Worm (Caenorhabditis elegans): ENCODE results near the gene vti-1.
"Not testable (repeated sequence)": the region's sequence is repeated elsewhere in the genome, so short reads cannot be mapped to it uniquely, and the experiment has no call there.

The vti-1 gene

DNA sequence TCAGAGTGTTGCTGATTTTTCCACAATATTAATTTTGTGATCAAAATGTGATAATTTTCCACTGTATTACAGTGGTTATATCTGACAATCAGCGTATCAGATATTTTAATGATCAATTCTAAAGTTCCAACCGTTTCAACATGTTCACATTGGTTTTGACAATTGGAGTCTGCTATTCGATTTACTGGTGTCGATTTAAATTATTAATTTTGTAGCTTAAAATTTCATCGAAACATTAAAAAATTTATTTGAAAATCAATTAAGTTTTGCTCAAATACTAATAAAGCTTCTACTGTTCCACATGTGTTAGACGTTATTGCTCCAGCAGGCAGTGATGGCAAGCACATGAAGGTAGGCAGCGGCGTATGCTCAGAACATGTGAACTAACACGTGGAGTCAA, 8.7 kb downstream of the vti-1 start:
- TF ChIP-seq attf-6 (GFP tag; IDR thresholded peaks at IDR 0.05) (peak; percentile 67; the same call in 1 of the 2 replicates), bed-1 (GFP tag; IDR thresholded peaks at IDR 0.05) (no peak)

DNA sequence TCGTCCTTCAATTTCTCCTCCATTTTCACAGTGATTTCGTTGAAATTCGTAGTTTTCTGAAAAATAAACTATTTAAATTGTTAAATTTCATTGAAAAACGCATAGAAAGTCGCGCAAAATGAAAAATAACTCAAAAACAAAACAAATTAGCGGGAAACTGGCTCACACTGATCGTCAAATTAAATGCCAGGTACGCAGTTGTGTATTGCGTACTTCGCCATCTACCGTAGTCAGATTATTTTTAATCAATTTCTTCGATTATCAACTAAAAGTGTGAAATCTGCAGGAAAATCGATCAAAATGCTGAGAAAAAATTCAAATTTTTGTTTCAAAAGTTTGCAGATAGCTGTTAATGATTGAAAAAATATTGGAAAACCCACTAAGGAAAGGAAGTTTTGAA, 11.6 kb downstream of the vti-1 start, which contains the start of gene Y57G11C.499:
Y57G11C.499 (minus strand) TSS at position 23 of the 400 bp plus-strand sequence.
- TF ChIP-seq bed-1 (GFP tag; IDR thresholded peaks at IDR 0.05) (no peak), mcd-1 (GFP tag; IDR thresholded peaks at IDR 0.05) (no peak), madf-6 (GFP tag; IDR thresholded peaks at IDR 0.05) (peak; percentile 56; the same call in 1 of the 2 replicates), B0019.2 (GFP tag; conservative IDR thresholded peaks at IDR 0.05) (no peak), D2030.7 (GFP tag; IDR thresholded peaks at IDR 0.05) (no peak), Y67H2A.10 (GFP tag; conservative IDR thresholded peaks at IDR 0.05) (no peak), nhr-179 (tag; optimal IDR thresholded peaks at IDR 0.05) (no peak), tbp1 (GFP tag; optimal IDR thresholded peaks at IDR 0.05) (peak; percentile 10), ceh-58 (GFP tag; IDR thresholded peaks at IDR 0.05) (no peak), ekl-4 (GFP tag; IDR thresholded peaks at IDR 0.05) (no peak), attf-6 (GFP tag; IDR thresholded peaks at IDR 0.05) (peak; percentile 88), ceh-27 (GFP tag; optimal IDR thresholded peaks at IDR 0.05) (no peak), lsy-27 (tag; optimal IDR thresholded peaks at IDR 0.05; ENCODE audit: borderline replicate concordance, insufficient read depth) (no peak), lsl-1 (GFP tag; optimal IDR thresholded peaks at IDR 0.05) (peak; percentile 79), egl-44 (GFP tag; IDR thresholded peaks at IDR 0.05) (no peak), ceh-40 (GFP tag; IDR thresholded peaks at IDR 0.05) (no peak), nhr-90 (tag; optimal IDR thresholded peaks at IDR 0.05) (no peak), snpc-4 (GFP tag; optimal IDR thresholded peaks at IDR 0.05) (peak; percentile 78), snpc-4 (tag; optimal IDR thresholded peaks at IDR 0.05) (peak in 3 of 4 experiments; percentile 89 to 93 (median 91)), madf-3 (GFP tag; IDR thresholded peaks at IDR 0.05) (no peak), efl-1 (GFP tag; optimal IDR thresholded peaks at IDR 0.05) (peak; percentile 8), dpl-1 (GFP tag; optimal IDR thresholded peaks at IDR 0.05) (no peak), lin-54 (GFP tag; optimal IDR thresholded peaks at IDR 0.05) (no peak)

DNA sequence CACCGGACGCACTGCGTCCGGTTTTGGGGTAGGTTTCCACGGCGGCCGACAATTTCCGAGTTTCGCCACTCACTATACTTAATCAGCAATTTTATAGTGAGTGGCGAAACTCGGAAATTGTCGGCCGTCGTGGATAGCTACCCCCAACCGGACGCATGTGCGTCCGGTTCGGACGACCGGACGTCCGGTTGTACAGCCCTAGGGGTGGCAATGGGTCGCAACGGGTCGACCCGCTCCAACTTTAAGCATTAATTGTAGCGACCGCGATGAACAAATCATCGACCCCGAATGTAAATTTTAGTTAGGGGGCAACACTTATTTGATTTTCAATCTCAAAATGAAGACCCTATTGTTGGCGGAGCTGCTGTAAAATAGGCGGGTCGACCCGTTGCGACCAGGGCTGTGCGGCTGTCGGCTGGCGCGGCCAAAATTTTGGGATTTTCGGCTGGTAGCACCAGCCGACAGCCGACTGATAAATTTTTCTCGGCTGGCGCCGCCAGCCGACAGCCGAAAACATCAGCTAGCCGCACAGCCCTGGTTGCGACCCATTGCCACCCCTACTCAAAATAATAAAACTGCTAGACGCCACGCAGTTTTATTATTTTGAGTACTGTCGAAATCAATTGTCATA, 18.8 kb downstream of the vti-1 start:
- TF ChIP-seq attf-6 (GFP tag; IDR thresholded peaks at IDR 0.05) (peak; percentile 90), egrh-3 (GFP tag; IDR thresholded peaks at IDR 0.05) (peak; percentile 51; the same call in 1 of the 2 replicates), snpc-4 (tag; optimal IDR thresholded peaks at IDR 0.05) (peak in 2 of 4 experiments; percentile 81 to 94)
- not testable (repeated sequence) for TF ChIP-seq snpc-4 (GFP tag; optimal IDR thresholded peaks at IDR 0.05)

DNA sequence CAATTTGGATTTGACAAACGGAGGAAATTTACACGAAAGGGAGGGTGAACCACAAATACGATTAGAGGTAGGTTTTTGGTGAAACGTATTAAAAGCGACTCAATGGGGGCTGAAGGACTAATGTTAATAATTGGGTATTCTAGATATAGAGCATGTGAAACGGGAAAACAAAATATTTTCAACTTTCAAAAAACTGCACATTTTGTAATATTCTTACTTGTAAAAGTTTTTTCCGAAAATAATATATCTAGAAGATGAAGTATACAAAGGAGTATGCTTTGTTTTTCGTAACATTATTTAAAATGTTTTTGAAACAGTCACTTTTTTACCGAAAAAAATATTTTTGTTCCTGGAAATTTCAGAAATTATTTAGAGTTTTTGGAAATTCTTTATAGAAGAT, 24.5 kb downstream of the vti-1 start:
- no peak for TF ChIP-seq madf-3 (GFP tag; IDR thresholded peaks at IDR 0.05)

DNA sequence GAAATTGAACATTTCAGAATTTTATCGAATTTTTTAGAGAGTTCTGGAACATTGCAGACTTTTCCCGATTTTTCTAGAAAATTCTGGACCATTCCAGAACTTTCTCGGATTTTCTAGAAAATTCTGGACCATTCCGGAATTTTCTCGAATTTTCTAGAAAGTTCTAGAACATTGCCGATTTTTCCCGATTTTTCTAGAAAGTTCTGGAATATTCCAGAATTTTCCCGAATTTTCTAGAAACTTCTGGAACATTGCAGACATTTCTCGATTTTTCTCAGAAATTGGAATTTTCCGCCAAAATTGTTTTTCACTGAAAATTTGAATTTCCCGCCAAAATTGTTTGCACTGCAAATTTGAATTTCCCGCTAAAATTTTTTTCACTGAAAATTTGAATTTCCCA, 26.3 kb downstream of the vti-1 start:
- TF ChIP-seq hsf-1 (GFP tag; IDR thresholded peaks at IDR 0.05), result peak; percentile 92

DNA sequence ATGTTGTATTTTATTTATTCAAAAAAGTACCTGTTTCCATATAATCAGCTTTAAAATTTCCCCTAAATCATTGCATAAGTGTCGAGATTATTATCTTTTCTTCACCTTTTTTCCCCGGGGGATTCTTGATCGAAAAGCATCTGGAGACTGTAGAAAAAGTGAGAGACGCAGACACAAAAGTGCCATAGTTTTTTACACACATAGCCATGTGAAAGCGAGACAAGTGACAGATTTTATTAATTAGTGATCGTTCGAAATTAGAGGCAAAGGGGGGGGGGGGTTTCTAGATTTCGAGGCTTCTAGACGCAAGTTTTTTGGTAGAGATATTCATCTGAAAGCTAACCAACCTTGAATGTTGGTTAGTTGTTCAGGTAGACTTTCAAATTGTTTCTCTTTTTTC, 37.2 kb downstream of the vti-1 start:
- TF ChIP-seq madf-10 (tag; optimal IDR thresholded peaks at IDR 0.05) (no peak), snpc-4 (GFP tag; optimal IDR thresholded peaks at IDR 0.05) (no peak), snpc-4 (tag; optimal IDR thresholded peaks at IDR 0.05) (no peak), mcd-1 (GFP tag; IDR thresholded peaks at IDR 0.05) (no peak), unc-130 (GFP tag; optimal IDR thresholded peaks at IDR 0.05) (no peak), let-607 (tag; optimal IDR thresholded peaks at IDR 0.05) (no peak), ceh-100 (GFP tag; IDR thresholded peaks at IDR 0.05) (no peak), F39B2.1 (GFP tag; IDR thresholded peaks at IDR 0.05) (no peak), hlh-12 (tag; optimal IDR thresholded peaks at IDR 0.05) (no peak)

Data from whole organism, young adult.